Fruit fly (Drosophila melanogaster): ENCODE measurements around the gene Smn.
A peak's percentile ranks its signal among the peaks of the same experiment; 100 is the strongest.

The Smn gene

dm6 chr3L:16580049-16580448, 1.3 kb downstream of the Smn start, which contains the start of gene nxf2 (continued):
- TF ChIP-seq phol (tag; optimal IDR thresholded peaks at IDR 0.05) (peak; percentile 76), CG14710 (tag; optimal IDR thresholded peaks at IDR 0.05) (peak; percentile 12), onecut (GFP tag; IDR thresholded peaks at IDR 0.05) (no peak), gfzf (GFP tag; optimal IDR thresholded peaks at IDR 0.05) (no peak), CG7357 (GFP tag; IDR thresholded peaks at IDR 0.05) (no peak), CG42726 (GFP tag; IDR thresholded peaks at IDR 0.05; ENCODE audit: partially characterized antibody) (no peak), ham (GFP tag; IDR thresholded peaks at IDR 0.05) (no peak), hkb (optimal IDR thresholded peaks at IDR 0.05) (no peak), hkb (GFP tag; IDR thresholded peaks at IDR 0.05) (no peak), fd96Cb (tag; optimal IDR thresholded peaks at IDR 0.05) (no peak), CG33213 (GFP tag; optimal IDR thresholded peaks at IDR 0.05) (no peak), CG8388 (GFP tag; optimal IDR thresholded peaks at IDR 0.05) (no peak), CG15011 (GFP tag; optimal IDR thresholded peaks at IDR 0.05) (no peak), CG12104 (GFP tag; optimal IDR thresholded peaks at IDR 0.05) (no peak), CG2120 (GFP tag; optimal IDR thresholded peaks at IDR 0.05) (no peak), CG13123 (GFP tag; optimal IDR thresholded peaks at IDR 0.05) (no peak), oc (tag; optimal IDR thresholded peaks at IDR 0.05) (no peak), kay (GFP tag; optimal IDR thresholded peaks at IDR 0.05) (no peak), Elba2 (GFP tag; optimal IDR thresholded peaks at IDR 0.05) (no peak), CG10274 (GFP tag; optimal IDR thresholded peaks at IDR 0.05) (no peak), lab (GFP tag; optimal IDR thresholded peaks at IDR 0.05) (no peak), pho (GFP tag; optimal IDR thresholded peaks at IDR 0.05) (no peak), Xrp1 (GFP tag; IDR thresholded peaks at IDR 0.05) (0 out of 2 replicates have a peak, but pooled peaks have one; percentile 25), caup (GFP tag; optimal IDR thresholded peaks at IDR 0.05; ENCODE audit: severe bottlenecking) (no peak), Opbp (GFP tag; IDR thresholded peaks at IDR 0.05; ENCODE audit: partially characterized antibody) (no peak; the same call in 2 of the 3 replicates), Hr78 (GFP tag; optimal IDR thresholded peaks at IDR 0.05) (no peak), peb (GFP tag; IDR thresholded peaks at IDR 0.05) (no peak), CG18619 (GFP tag; optimal IDR thresholded peaks at IDR 0.05) (no peak), B-H2 (GFP tag; optimal IDR thresholded peaks at IDR 0.05) (no peak), Dref (GFP tag; IDR thresholded peaks at IDR 0.05) (peak; percentile 38; the same call in 1 of the 2 replicates), vvl (GFP tag; IDR thresholded peaks at IDR 0.05) (no peak), otp (GFP tag; IDR thresholded peaks at IDR 0.05) (no peak), CG17568 (GFP tag; optimal IDR thresholded peaks at IDR 0.05) (no peak), Bteb2 (GFP tag; optimal IDR thresholded peaks at IDR 0.05) (no peak), CG1603 (tag; optimal IDR thresholded peaks at IDR 0.05) (no peak), bbx (GFP tag; IDR thresholded peaks at IDR 0.05; ENCODE audit: partially characterized antibody) (peak; percentile 68), CG11093 (GFP tag; IDR thresholded peaks at IDR 0.05) (no peak), sqz (GFP tag; optimal IDR thresholded peaks at IDR 0.05) (no peak), CG10267 (tag; optimal IDR thresholded peaks at IDR 0.05) (peak; percentile 76), Mrtf (GFP tag; IDR thresholded peaks at IDR 0.05) (no peak), PHDP (tag; optimal IDR thresholded peaks at IDR 0.05) (no peak), pum (GFP tag; optimal IDR thresholded peaks at IDR 0.05) (no peak), hbn (GFP tag; IDR thresholded peaks at IDR 0.05; ENCODE audit: partially characterized antibody) (peak; percentile 44; the same call in 1 of the 2 replicates), shn (GFP tag; optimal IDR thresholded peaks at IDR 0.05) (no peak), CG4404 (GFP tag; IDR thresholded peaks at IDR 0.05) (no peak), Eip74EF (GFP tag; optimal IDR thresholded peaks at IDR 0.05) (no peak), dan (GFP tag; IDR thresholded peaks at IDR 0.05) (no peak), CG34422 (GFP tag; IDR thresholded peaks at IDR 0.05) (no peak), slou (GFP tag; optimal IDR thresholded peaks at IDR 0.05) (no peak), twi (tag; optimal IDR thresholded peaks at IDR 0.05) (no peak), Ssrp (tag; optimal IDR thresholded peaks at IDR 0.05) (no peak)

Measured in whole organism, embryonic.